Fruit fly (Drosophila melanogaster): ENCODE measurements around the gene CG15443.

The CG15443 gene

DNA sequence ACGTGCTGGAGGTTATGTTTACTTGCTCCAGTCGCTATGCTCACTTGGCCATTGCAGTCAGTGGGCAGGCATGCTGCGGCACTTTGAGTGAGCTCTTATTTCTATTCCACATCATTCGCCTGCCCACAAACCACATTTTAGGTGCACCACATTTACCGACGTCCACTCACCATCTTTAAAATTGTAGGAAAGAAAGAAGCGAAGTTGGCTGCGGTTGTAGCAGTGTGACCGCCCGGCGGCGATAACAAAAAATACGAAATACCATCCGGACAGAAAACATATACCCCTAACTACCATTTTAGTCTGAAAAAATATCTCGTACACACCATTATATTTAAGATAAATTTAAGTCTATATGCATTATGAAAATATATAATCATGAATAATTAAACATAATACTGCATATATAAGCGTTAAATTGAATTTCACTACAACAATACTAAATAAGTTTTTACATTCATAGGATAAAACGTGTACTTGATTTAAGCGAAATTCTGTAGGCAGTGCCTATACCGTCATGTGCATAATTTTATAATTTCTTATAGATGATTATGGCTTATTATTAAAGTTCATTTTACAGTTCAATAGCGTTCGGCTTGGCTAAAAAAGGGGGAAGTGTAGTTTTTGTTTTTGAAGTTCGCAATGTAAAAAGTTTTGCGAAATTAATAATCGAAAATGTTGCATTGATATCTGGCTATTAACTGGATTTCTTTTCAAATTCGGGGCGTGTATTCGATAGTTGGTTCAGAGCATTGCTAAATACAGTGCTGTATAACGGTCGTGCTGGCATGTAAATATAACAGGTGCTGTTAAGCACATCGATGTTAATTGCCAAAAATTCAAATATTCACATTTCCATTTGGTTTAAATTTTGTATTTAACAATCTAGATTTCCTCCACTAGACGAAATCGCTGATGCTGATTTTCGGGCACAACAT, 4.9 kb downstream of the CG15443 start, which contains the start of gene RpL27A (continued):
- TF ChIP-seq CG2129 (GFP tag; IDR thresholded peaks at IDR 0.05; ENCODE audit: partially characterized antibody) (no peak), Hr3 (GFP tag; optimal IDR thresholded peaks at IDR 0.05) (peak; percentile 53), inv (GFP tag; IDR thresholded peaks at IDR 0.05; ENCODE audit: partially characterized antibody) (peak; percentile 47; the same call in 1 of the 2 replicates), onecut (GFP tag; IDR thresholded peaks at IDR 0.05) (peak; percentile 88), crol (GFP tag; IDR thresholded peaks at IDR 0.05) (peak; percentile 48; the same call in 1 of the 2 replicates), CG17829 (tag; optimal IDR thresholded peaks at IDR 0.05) (peak; percentile 60), CG14050 (GFP tag; IDR thresholded peaks at IDR 0.05) (peak; percentile 70), chif (GFP tag; optimal IDR thresholded peaks at IDR 0.05) (peak; percentile 52 to 68), CG11085 (GFP tag; IDR thresholded peaks at IDR 0.05) (peak; percentile 80), psq (GFP tag; optimal IDR thresholded peaks at IDR 0.05) (peak; percentile 51), scrt (GFP tag; optimal IDR thresholded peaks at IDR 0.05) (peak; percentile 73), Antp (GFP tag; optimal IDR thresholded peaks at IDR 0.05) (peak; percentile 49), CG18476 (GFP tag; optimal IDR thresholded peaks at IDR 0.05) (peak; percentile 17), gsb (GFP tag; IDR thresholded peaks at IDR 0.05) (peak; percentile 54), CG9932 (GFP tag; IDR thresholded peaks at IDR 0.05) (peak; percentile 76), corto (GFP tag; optimal IDR thresholded peaks at IDR 0.05) (no peak), CG5245 (GFP tag; optimal IDR thresholded peaks at IDR 0.05) (peak; percentile 65), ATbp (GFP tag; optimal IDR thresholded peaks at IDR 0.05) (peak; percentile 79), CG12744 (GFP tag; optimal IDR thresholded peaks at IDR 0.05) (peak; percentile 10), ham (GFP tag; IDR thresholded peaks at IDR 0.05) (peak; percentile 9; the same call in 1 of the 2 replicates), CG30431 (GFP tag; optimal IDR thresholded peaks at IDR 0.05) (peak; percentile 65), Xbp1 (GFP tag; optimal IDR thresholded peaks at IDR 0.05) (peak; percentile 79), Hr39 (optimal IDR thresholded peaks at IDR 0.05) (no peak), CG7271 (tag; optimal IDR thresholded peaks at IDR 0.05) (peak; percentile 78), C15 (GFP tag; IDR thresholded peaks at IDR 0.05) (0 out of 3 replicates have a peak, but pooled peaks have one; percentile 68), CG32532 (GFP tag; IDR thresholded peaks at IDR 0.05) (peak; percentile 84), CG3065 (GFP tag; optimal IDR thresholded peaks at IDR 0.05) (peak; percentile 28), CG11398 (GFP tag; optimal IDR thresholded peaks at IDR 0.05) (peak; percentile 65), p53 (GFP tag; optimal IDR thresholded peaks at IDR 0.05) (peak; percentile 44), Drgx (GFP tag; IDR thresholded peaks at IDR 0.05) (no peak), cwo (GFP tag; optimal IDR thresholded peaks at IDR 0.05) (peak; percentile 51), dm (GFP tag; optimal IDR thresholded peaks at IDR 0.05) (peak; percentile 97), HLH4C (GFP tag; IDR thresholded peaks at IDR 0.05; ENCODE audit: partially characterized antibody) (no peak), ken (GFP tag; IDR thresholded peaks at IDR 0.05) (peak; percentile 84), Camta (GFP tag; optimal IDR thresholded peaks at IDR 0.05) (peak; percentile 66), CG42726 (GFP tag; IDR thresholded peaks at IDR 0.05; ENCODE audit: partially characterized antibody) (peak; percentile 53; the same call in 1 of the 2 replicates), CG3995 (GFP tag; optimal IDR thresholded peaks at IDR 0.05) (peak; percentile 47), Sry-β (GFP tag; optimal IDR thresholded peaks at IDR 0.05) (peak; percentile 70), H2.0 (GFP tag; IDR thresholded peaks at IDR 0.05) (peak; percentile 82), CG10959 (GFP tag; IDR thresholded peaks at IDR 0.05) (peak; percentile 52), hkb (optimal IDR thresholded peaks at IDR 0.05) (no peak), hkb (GFP tag; IDR thresholded peaks at IDR 0.05) (peak; percentile 81), CG3847 (GFP tag; IDR thresholded peaks at IDR 0.05) (peak; percentile 68), PHDP (tag; optimal IDR thresholded peaks at IDR 0.05) (peak; percentile 81), Taf1 (GFP tag; IDR thresholded peaks at IDR 0.05) (peak; percentile 28; the same call in 1 of the 2 replicates), CG31224 (GFP tag; IDR thresholded peaks at IDR 0.05) (peak; percentile 54; the same call in 1 of the 2 replicates), seq (GFP tag; IDR thresholded peaks at IDR 0.05) (peak; percentile 69), Aef1 (GFP tag; IDR thresholded peaks at IDR 0.05) (peak; percentile 63; the same call in 2 of the 3 replicates), CG2678 (tag; optimal IDR thresholded peaks at IDR 0.05) (peak; percentile 68)

Data from whole organism, embryonic.